Worm (Caenorhabditis elegans) whole organism, L4/young adult: ENCODE measurements around the gene metr-1.

ENCODE experiments used
- W03F9.2 ChIP-seq: fragments of 150-350 bp; optimal IDR thresholded peaks from 2 replicates; lab custom pipeline; 2014; ENCODE audit warnings: missing biosample characterization, missing genetic modification characterization
- dao-5 ChIP-seq: sonication (generic microtip); optimal IDR thresholded peaks from 2 replicates; lab custom pipeline; 2016; ENCODE audit warnings: missing genotype, missing genetic modification characterization, moderate library complexity, missing compliant biosample characterization
- him-1 ChIP-seq: sonication (generic microtip); optimal IDR thresholded peaks from 2 replicates; lab custom pipeline; 2016; ENCODE audit warnings: missing genotype, missing genetic modification reagents, missing genetic modification characterization, missing compliant biosample characterization

ce11 chrII:10923948-10924347, 2.4 kb upstream of the metr-1 start, which contains the start of gene Y19D2B.2:
- TF ChIP-seq him-1 (tag; lab: Kevin White, UChicago) (no peak), W03F9.2 (tag; lab: Kevin White, UChicago) (no peak), dao-5 (tag; lab: Kevin White, UChicago) (no peak)
